Worm (Caenorhabditis elegans): Measurements from ENCODE around the gene nas-4.

nas-4 gene

ce11 chrIII:6411914-6412313 lies 3.5 kb downstream of the nas-4 start, which contains the start of gene C05D11.5:
TSS of gene C05D11.5 (minus strand) at chrIII:6412014.
- TF ChIP-seq tbx-2 (tag; optimal IDR thresholded peaks at IDR 0.05) (no peak), lin-11 (tag; optimal IDR thresholded peaks at IDR 0.05) (no peak), pag-3 (tag; optimal IDR thresholded peaks at IDR 0.05; ENCODE audit: borderline replicate concordance) (no peak), pat-9 (tag; optimal IDR thresholded peaks at IDR 0.05) (no peak), ceh-9 (tag; optimal IDR thresholded peaks at IDR 0.05) (no peak), hlh-8 (tag; optimal IDR thresholded peaks at IDR 0.05) (no peak), npax-4 (tag; optimal IDR thresholded peaks at IDR 0.05) (no peak), ztf-16 (tag; optimal IDR thresholded peaks at IDR 0.05) (no peak), fax-1 (tag; optimal IDR thresholded peaks at IDR 0.05) (no peak), ceh-24 (tag; optimal IDR thresholded peaks at IDR 0.05) (no peak), hlh-6 (tag; optimal IDR thresholded peaks at IDR 0.05) (no peak), sox-4 (tag; optimal IDR thresholded peaks at IDR 0.05) (no peak), hlh-30 (tag; optimal IDR thresholded peaks at IDR 0.05; ENCODE audit: insufficient read depth) (no peak), ceh-18 (tag; optimal IDR thresholded peaks at IDR 0.05) (no peak), ahr-1 (tag; optimal IDR thresholded peaks at IDR 0.05) (no peak), syd-9 (tag; optimal IDR thresholded peaks at IDR 0.05) (no peak), T23F11.4 (GFP tag; optimal IDR thresholded peaks at IDR 0.05) (no peak), pax-1 (tag; optimal IDR thresholded peaks at IDR 0.05) (no peak)

DNA sequence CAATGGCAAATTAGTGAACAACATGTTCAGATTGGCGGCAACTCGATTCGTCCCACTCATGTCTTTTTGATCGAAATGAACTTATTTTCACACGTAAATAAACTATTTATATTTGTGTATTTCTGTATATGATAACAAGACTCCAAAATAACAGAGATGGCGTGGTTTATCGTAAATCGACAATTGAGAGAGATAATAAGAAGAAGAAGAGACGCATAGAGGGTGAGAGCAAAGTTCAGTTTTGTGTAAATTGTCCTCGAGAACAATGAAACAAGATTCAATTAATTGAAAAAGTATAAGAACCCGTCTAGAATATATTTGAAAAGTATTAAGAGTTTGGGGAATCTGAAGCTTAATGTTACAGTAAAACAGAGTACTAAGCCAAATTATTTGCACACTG lies 4.0 kb downstream of the nas-4 start:
- TF ChIP-seq pax-1 (tag; optimal IDR thresholded peaks at IDR 0.05), result no peak
- no peak for TF ChIP-seq ttx-3 (tag; optimal IDR thresholded peaks at IDR 0.05)
- TF ChIP-seq elt-2 (tag; optimal IDR thresholded peaks at IDR 0.05), result no peak
- no peak for TF ChIP-seq ceh-18 (tag; optimal IDR thresholded peaks at IDR 0.05)
- TF ChIP-seq ceh-34 (tag; optimal IDR thresholded peaks at IDR 0.05), result no peak
- TF ChIP-seq C38D4.7 (GFP tag; optimal IDR thresholded peaks at IDR 0.05), result no peak
- TF ChIP-seq fkh-6 (tag; optimal IDR thresholded peaks at IDR 0.05), result no peak
- TF ChIP-seq lim-6 (tag; optimal IDR thresholded peaks at IDR 0.05), result no peak
- no peak for TF ChIP-seq nhr-11 (tag; optimal IDR thresholded peaks at IDR 0.05)
- TF ChIP-seq ceh-6 (GFP tag; optimal IDR thresholded peaks at IDR 0.05), result no peak
- no peak for TF ChIP-seq che-1 (tag; optimal IDR thresholded peaks at IDR 0.05)
- TF ChIP-seq tbx-2 (tag; optimal IDR thresholded peaks at IDR 0.05), result no peak

DNA sequence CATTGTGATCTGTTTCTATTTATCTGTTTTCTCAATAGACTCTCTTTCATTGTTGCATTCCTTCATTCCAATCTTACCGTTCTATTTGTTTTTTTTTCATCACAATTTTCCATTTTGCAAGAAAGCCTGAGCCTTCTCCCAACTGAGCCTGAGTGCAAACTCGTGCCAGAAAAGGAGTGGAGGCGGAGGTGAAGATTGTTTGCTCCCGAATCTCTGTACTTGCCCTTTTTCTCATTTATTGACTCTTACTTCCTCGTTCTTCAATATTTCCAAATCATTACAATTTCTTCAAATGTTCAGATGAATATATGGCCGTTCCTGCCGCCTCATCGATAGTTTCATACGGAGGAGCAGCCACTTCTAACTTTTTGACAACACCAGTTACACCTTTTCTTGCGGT lies 8.6 kb downstream of the nas-4 start, which contains the start of gene let-756:
let-756 (plus strand) TSS at position 301 of the 400 bp plus-strand sequence.
- TF ChIP-seq pax-1 (tag; optimal IDR thresholded peaks at IDR 0.05), result no peak
- no peak for TF ChIP-seq lin-11 (tag; optimal IDR thresholded peaks at IDR 0.05)
- TF ChIP-seq Y22D7AL.16 (tag; optimal IDR thresholded peaks at IDR 0.05), result no peak
- TF ChIP-seq ceh-45 (GFP tag; IDR thresholded peaks at IDR 0.05), result no peak
- no peak for TF ChIP-seq pha-4 (tag; optimal IDR thresholded peaks at IDR 0.05)
- no peak for TF ChIP-seq ref-2 (tag; optimal IDR thresholded peaks at IDR 0.05)
- no peak for TF ChIP-seq hlh-30 (tag; optimal IDR thresholded peaks at IDR 0.05; ENCODE audit: insufficient read depth)

- TF ChIP-seq ceh-34 (tag; optimal IDR thresholded peaks at IDR 0.05) (peak; percentile 60), ceh-18 (tag; optimal IDR thresholded peaks at IDR 0.05) (peak; percentile 73), fkh-6 (tag; optimal IDR thresholded peaks at IDR 0.05) (no peak), pqm-1 (tag; optimal IDR thresholded peaks at IDR 0.05) (no peak), ahr-1 (tag; optimal IDR thresholded peaks at IDR 0.05) (no peak), sox-4 (tag; optimal IDR thresholded peaks at IDR 0.05) (no peak), ceh-31 (tag; optimal IDR thresholded peaks at IDR 0.05) (no peak), ztf-16 (tag; optimal IDR thresholded peaks at IDR 0.05) (no peak), pha-4 (tag; optimal IDR thresholded peaks at IDR 0.05) (no peak), che-1 (tag; optimal IDR thresholded peaks at IDR 0.05) (no peak), ceh-48 (tag; optimal IDR thresholded peaks at IDR 0.05) (no peak), odd-2 (tag; optimal IDR thresholded peaks at IDR 0.05) (no peak), pag-3 (tag; optimal IDR thresholded peaks at IDR 0.05; ENCODE audit: borderline replicate concordance) (no peak), pha-2 (tag; optimal IDR thresholded peaks at IDR 0.05) (no peak), C38D4.7 (GFP tag; optimal IDR thresholded peaks at IDR 0.05) (no peak), nhr-11 (tag; optimal IDR thresholded peaks at IDR 0.05) (no peak), nfya-1 (tag; optimal IDR thresholded peaks at IDR 0.05) (peak; percentile 18), mec-3 (tag; optimal IDR thresholded peaks at IDR 0.05; ENCODE audit: borderline replicate concordance) (no peak), madf-2 (tag; optimal IDR thresholded peaks at IDR 0.05) (no peak), hlh-8 (tag; optimal IDR thresholded peaks at IDR 0.05) (no peak), unc-55 (GFP tag; optimal IDR thresholded peaks at IDR 0.05) (peak; percentile 92), hlh-6 (tag; optimal IDR thresholded peaks at IDR 0.05) (no peak), pat-9 (tag; optimal IDR thresholded peaks at IDR 0.05) (no peak), pros-1 (tag; optimal IDR thresholded peaks at IDR 0.05) (no peak), rnt-1 (tag; optimal IDR thresholded peaks at IDR 0.05) (no peak), ceh-30 (tag; optimal IDR thresholded peaks at IDR 0.05) (no peak), npax-4 (tag; optimal IDR thresholded peaks at IDR 0.05) (no peak), hlh-15 (tag; optimal IDR thresholded peaks at IDR 0.05) (no peak), unc-3 (GFP tag; conservative IDR thresholded peaks at IDR 0.05) (no peak), unc-3 (tag; optimal IDR thresholded peaks at IDR 0.05) (no peak)
Observed at ce11 chrIII:6405121-6405520, 10.3 kb downstream of the nas-4 start.
